Fruit fly (Drosophila melanogaster) S2 (cell line): ENCODE measurements around the gene Dhc93AB.

ENCODE experiments used
- CG8478 ChIP-seq: fragments of >200 bp; optimal IDR thresholded peaks from 2 replicates; lab custom pipeline; 2018
- CTCF ChIP-seq, 2 experiments: fragments of >200 bp; optimal IDR thresholded peaks; 2 replicates each; lab custom pipeline; 2018

DNA sequence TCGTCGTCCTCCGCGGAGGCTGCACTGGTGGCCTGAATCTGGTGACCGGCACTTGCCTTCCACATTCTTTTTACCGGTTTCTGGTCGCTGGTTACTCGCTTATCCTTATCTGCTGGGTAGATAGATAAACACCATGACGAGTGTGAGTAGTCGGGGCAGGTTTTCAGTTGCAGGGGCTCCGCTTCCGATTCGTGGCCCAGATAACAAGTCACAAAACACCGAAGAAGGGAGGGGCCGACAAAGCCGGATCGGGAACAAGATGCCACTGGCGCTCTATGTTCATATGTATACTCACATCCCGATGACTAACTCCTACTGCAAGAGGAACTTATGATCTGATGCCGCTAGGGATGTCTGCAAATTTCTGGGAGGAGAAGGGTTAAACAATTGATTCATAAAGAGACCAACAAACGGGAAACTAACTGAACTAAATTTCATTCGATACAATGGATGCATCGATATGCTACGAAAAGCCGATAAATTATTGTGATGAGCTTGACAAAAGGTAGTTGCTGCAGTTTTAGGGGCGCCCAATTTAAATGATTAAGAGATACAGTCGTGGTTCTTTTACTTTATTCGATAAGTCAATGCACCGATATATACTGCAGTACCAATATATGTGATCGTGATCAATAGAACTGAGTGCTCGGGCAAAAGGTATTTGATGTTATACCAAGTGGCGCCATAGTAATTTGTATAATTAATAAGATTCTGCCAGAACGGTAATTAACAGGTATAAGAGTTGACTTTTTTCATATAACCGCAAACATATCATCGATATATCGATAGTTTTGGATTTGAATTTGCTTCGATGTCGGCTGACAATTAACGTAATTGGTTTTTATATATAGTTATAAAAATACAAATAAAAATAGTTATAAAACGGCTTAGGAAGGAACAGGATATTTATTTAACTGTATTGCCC, 22.0 kb upstream of the Dhc93AB start, which contains the start of gene Cortactin:
- TF ChIP-seq CG8478 (no peak), CTCF (optimal IDR thresholded peaks at IDR 0.05; lab: Kevin White, UChicago) (peak in 1 of 2 experiments; percentile 47)
